Worm (Caenorhabditis elegans): ENCODE results near the gene srh-70.

- TF ChIP-seq ceh-58 (GFP tag; IDR thresholded peaks at IDR 0.05) (no peak), efl-1 (GFP tag; optimal IDR thresholded peaks at IDR 0.05) (no peak), pha-4 (tag; optimal IDR thresholded peaks at IDR 0.05) (no peak), nfya-1 (tag; optimal IDR thresholded peaks at IDR 0.05; ENCODE audit: borderline replicate concordance, insufficient read depth) (no peak), ama-1 (optimal IDR thresholded peaks at IDR 0.05) (no peak), ama-1 (GFP tag; optimal IDR thresholded peaks at IDR 0.05) (no peak), Y95B8A.8 (GFP tag; IDR thresholded peaks at IDR 0.05) (no peak), F57C9.4 (tag; optimal IDR thresholded peaks at IDR 0.05) (no peak), unc-62 (GFP tag; optimal IDR thresholded peaks at IDR 0.05) (no peak), snpc-4 (GFP tag; optimal IDR thresholded peaks at IDR 0.05) (no peak), snpc-4 (tag; optimal IDR thresholded peaks at IDR 0.05) (no peak)
Observed at ce11 chrII:12527947-12528346, 9.3 kb upstream of the srh-70 start, which contains the start of gene srx-119.

All from whole organism, young adult.